Worm (Caenorhabditis elegans): ENCODE data around the gene Y62H9A.12.
A peak's percentile ranks its signal among the peaks of the same experiment; 100 is the strongest.

Gene Y62H9A.12

ce11 chrX:11964555-11964954 lies 50.6 kb downstream of the Y62H9A.12 start:
- TF ChIP-seq fos-1 (tag; optimal IDR thresholded peaks at IDR 0.05) (peak; percentile 82), sma-9 (GFP tag; optimal IDR thresholded peaks at IDR 0.05) (peak; percentile 73), sma-9 (tag; optimal IDR thresholded peaks at IDR 0.05) (no peak), unc-62 (GFP tag; optimal IDR thresholded peaks at IDR 0.05) (no peak)

ce11 chrX:11965163-11965562 lies 51.2 kb downstream of the Y62H9A.12 start:
- TF ChIP-seq dmd-4 (tag; optimal IDR thresholded peaks at IDR 0.05) (no peak), nhr-25 (tag; optimal IDR thresholded peaks at IDR 0.05) (peak; percentile 39), peb-1 (tag; optimal IDR thresholded peaks at IDR 0.05) (no peak), sma-3 (GFP tag; optimal IDR thresholded peaks at IDR 0.05) (peak; percentile 20), nhr-12 (tag; optimal IDR thresholded peaks at IDR 0.05) (no peak), sma-9 (GFP tag; optimal IDR thresholded peaks at IDR 0.05) (peak; percentile 79), sma-9 (tag; optimal IDR thresholded peaks at IDR 0.05) (no peak), ztf-4 (tag; optimal IDR thresholded peaks at IDR 0.05) (no peak), ama-1 (optimal IDR thresholded peaks at IDR 0.05) (no peak)
